Fruit fly (Drosophila melanogaster) whole organism, embryonic: ENCODE data around the gene CG2901.

Experiments used
- BEAF-32 ChIP-seq: fragments of 200-800 bp; sonication (Bioruptor generic); optimal IDR thresholded peaks from 3 replicates; lab custom pipeline; 2017; ENCODE audit warnings: missing biosample characterization, missing genetic modification characterization, mild to moderate bottlenecking, moderate library complexity, missing genetic modification reagents
- Bgb ChIP-seq: fragments of 200-800 bp; sonication (Bioruptor generic); IDR thresholded peaks from 2 replicates; pipeline ENCODE4 v1.3.6; 2022; ENCODE audit warnings: missing biosample characterization, missing genetic modification characterization; ENCODE audit not compliant: partially characterized antibody
- CG13287 ChIP-seq: fragments of 200-800 bp; sonication (Bioruptor generic); IDR thresholded peaks from 2 replicates; pipeline ENCODE4 v1.3.6; 2022; ENCODE audit warnings: missing biosample characterization, missing genetic modification characterization; ENCODE audit not compliant: partially characterized antibody
- CG14860 ChIP-seq: fragments of 200-800 bp; sonication (Bioruptor generic); IDR thresholded peaks from 3 replicates; pipeline ENCODE4 v1.3.6; 2022; ENCODE audit warnings: missing biosample characterization, missing genetic modification characterization; ENCODE audit not compliant: partially characterized antibody
- CG16813 ChIP-seq: fragments of 200-800 bp; sonication (Bioruptor generic); IDR thresholded peaks from 3 replicates; pipeline ENCODE4 v1.3.6; 2022; ENCODE audit warnings: missing biosample characterization, missing genetic modification characterization; ENCODE audit not compliant: partially characterized antibody
- CG2129 ChIP-seq: fragments of 200-800 bp; sonication (Bioruptor generic); IDR thresholded peaks from 2 replicates; pipeline ENCODE4 v1.3.6; 2022; ENCODE audit warnings: missing biosample characterization, missing genetic modification characterization; ENCODE audit not compliant: partially characterized antibody
- CG34224 ChIP-seq: fragments of 200-800 bp; sonication (Bioruptor generic); IDR thresholded peaks from 3 replicates; pipeline ENCODE4 v1.3.6; 2022; ENCODE audit warnings: missing biosample characterization, missing genetic modification characterization; ENCODE audit not compliant: partially characterized antibody
- CG6791 ChIP-seq: fragments of 200-800 bp; sonication (Bioruptor generic); IDR thresholded peaks from 3 replicates; pipeline ENCODE4 v1.3.6; 2022; ENCODE audit warnings: missing biosample characterization, missing genetic modification characterization; ENCODE audit not compliant: partially characterized antibody
- CG7963 ChIP-seq: fragments of 200-800 bp; sonication (Bioruptor generic); IDR thresholded peaks from 3 replicates; pipeline ENCODE4 v1.3.6; 2022; ENCODE audit warnings: missing biosample characterization, missing genetic modification characterization; ENCODE audit not compliant: partially characterized antibody
- Dll ChIP-seq: fragments of 200-800 bp; sonication (Bioruptor generic); IDR thresholded peaks from 4 replicates; pipeline ENCODE4 v1.3.6; 2022; ENCODE audit warnings: missing biosample characterization, missing genetic modification characterization; ENCODE audit not compliant: partially characterized antibody
- Doc3 ChIP-seq: fragments of 200-800 bp; sonication (Bioruptor generic); IDR thresholded peaks from 3 replicates; pipeline ENCODE4 v1.3.6; 2022; ENCODE audit warnings: missing biosample characterization, missing genetic modification characterization; ENCODE audit not compliant: partially characterized antibody
- Dp ChIP-seq: fragments of 200-800 bp; sonication (Bioruptor generic); optimal IDR thresholded peaks from 2 replicates; lab custom pipeline; 2018; ENCODE audit warnings: missing biosample characterization, mild to moderate bottlenecking, missing genetic modification characterization, moderate library complexity
- Dref ChIP-seq: fragments of 200-800 bp; sonication (Bioruptor generic); IDR thresholded peaks from 2 replicates; pipeline ENCODE4 v1.3.6; 2022; ENCODE audit warnings: missing biosample characterization, missing genetic modification characterization
- E2f2 ChIP-seq: fragments of 200-800 bp; sonication (Bioruptor generic); IDR thresholded peaks from 2 replicates; pipeline ENCODE4 v1.3.6; 2022; ENCODE audit warnings: missing biosample characterization, missing genetic modification characterization
- HLH4C ChIP-seq: fragments of 200-800 bp; sonication (Bioruptor generic); IDR thresholded peaks from 3 replicates; pipeline ENCODE4 v1.3.6; 2022; ENCODE audit warnings: missing biosample characterization, missing genetic modification characterization; ENCODE audit not compliant: partially characterized antibody
- MBD-R2 ChIP-seq: fragments of 200-800 bp; sonication (Bioruptor generic); IDR thresholded peaks from 2 replicates; pipeline ENCODE4 v1.3.6; 2022; ENCODE audit warnings: missing biosample characterization, missing genetic modification characterization
- Med ChIP-seq: fragments of 200-800 bp; sonication (Bioruptor generic); peaks from one replicate; lab custom pipeline; 2016; ENCODE audit warnings: missing biosample characterization, missing genetic modification characterization, mild to moderate bottlenecking, inconsistent platforms, moderate library complexity
- Opbp ChIP-seq: fragments of 200-800 bp; sonication (Bioruptor generic); IDR thresholded peaks from 3 replicates; pipeline ENCODE4 v1.3.6; 2022; ENCODE audit warnings: missing biosample characterization, missing genetic modification characterization; ENCODE audit not compliant: partially characterized antibody
- Scr ChIP-seq: fragments of 200-800 bp; sonication (Bioruptor generic); IDR thresholded peaks from 2 replicates; pipeline ENCODE4 v1.3.6; 2022; ENCODE audit warnings: missing biosample characterization, missing genetic modification characterization; ENCODE audit not compliant: partially characterized antibody
- Sry-δ ChIP-seq: fragments of 200-800 bp; sonication (Bioruptor generic); optimal IDR thresholded peaks from 2 replicates; lab custom pipeline; 2016; ENCODE audit warnings: missing biosample characterization, missing genetic modification characterization
- amos ChIP-seq: fragments of 200-800 bp; sonication (Bioruptor generic); IDR thresholded peaks from 2 replicates; pipeline ENCODE4 v1.3.6; 2022; ENCODE audit warnings: missing biosample characterization, missing genetic modification characterization; ENCODE audit not compliant: partially characterized antibody
- ato ChIP-seq: fragments of 200-800 bp; sonication (Bioruptor generic); IDR thresholded peaks from 2 replicates; pipeline ENCODE4 v1.3.6; 2022; ENCODE audit warnings: missing biosample characterization, missing genetic modification characterization; ENCODE audit not compliant: partially characterized antibody
- bbx ChIP-seq: fragments of 200-800 bp; sonication (Bioruptor generic); IDR thresholded peaks from 2 replicates; pipeline ENCODE4 v1.3.6; 2022; ENCODE audit warnings: missing biosample characterization, missing genetic modification characterization; ENCODE audit not compliant: partially characterized antibody
- chinmo ChIP-seq: fragments of 200-800 bp; sonication (Bioruptor generic); IDR thresholded peaks from 4 replicates; pipeline ENCODE4 v1.3.6; 2022; ENCODE audit warnings: missing biosample characterization, missing genetic modification characterization; ENCODE audit not compliant: partially characterized antibody
- gfzf ChIP-seq: fragments of 200-800 bp; sonication (Bioruptor generic); optimal IDR thresholded peaks from 2 replicates; lab custom pipeline; 2016; ENCODE audit warnings: missing biosample characterization, mild to moderate bottlenecking, missing genetic modification characterization, moderate library complexity
- hbn ChIP-seq: fragments of 200-800 bp; sonication (Bioruptor generic); IDR thresholded peaks from 2 replicates; pipeline ENCODE4 v1.3.6; 2022; ENCODE audit warnings: missing biosample characterization, missing genetic modification characterization; ENCODE audit not compliant: partially characterized antibody
- inv ChIP-seq: fragments of 200-800 bp; sonication (Bioruptor generic); IDR thresholded peaks from 2 replicates; pipeline ENCODE4 v1.3.6; 2022; ENCODE audit warnings: missing biosample characterization, missing genetic modification characterization; ENCODE audit not compliant: partially characterized antibody
- knrl ChIP-seq: fragments of 200-800 bp; sonication (Bioruptor generic); IDR thresholded peaks from 3 replicates; pipeline ENCODE4 v1.3.6; 2022; ENCODE audit warnings: missing biosample characterization, missing genetic modification characterization; ENCODE audit not compliant: partially characterized antibody
- mld ChIP-seq: fragments of 200-800 bp; sonication (Bioruptor generic); IDR thresholded peaks from 3 replicates; pipeline ENCODE4 v1.3.6; 2022; ENCODE audit warnings: missing biosample characterization, missing genetic modification characterization; ENCODE audit not compliant: partially characterized antibody
- nerfin-2 ChIP-seq: fragments of 200-800 bp; sonication (Bioruptor generic); IDR thresholded peaks from 2 replicates; pipeline ENCODE4 v1.3.6; 2022; ENCODE audit warnings: missing biosample characterization, missing genetic modification characterization; ENCODE audit not compliant: partially characterized antibody
- pzg ChIP-seq: fragments of 200-800 bp; sonication (Bioruptor generic); optimal IDR thresholded peaks from 3 replicates; lab custom pipeline; 2018; ENCODE audit warnings: missing biosample characterization, mild to moderate bottlenecking, missing genetic modification characterization, moderate library complexity
- sna ChIP-seq: fragments of 200-800 bp; sonication (Bioruptor generic); IDR thresholded peaks from 2 replicates; pipeline ENCODE4 v1.3.6; 2022; ENCODE audit warnings: missing biosample characterization, missing genetic modification characterization; ENCODE audit not compliant: partially characterized antibody
- tna ChIP-seq: fragments of 200-800 bp; sonication (Bioruptor generic); IDR thresholded peaks from 2 replicates; pipeline ENCODE4 v1.3.6; 2022; ENCODE audit warnings: missing biosample characterization, missing genetic modification characterization; ENCODE audit not compliant: partially characterized antibody
- unc-4 ChIP-seq: fragments of 200-800 bp; sonication (Bioruptor generic); IDR thresholded peaks from 2 replicates; pipeline ENCODE4 v1.3.6; 2022; ENCODE audit warnings: missing biosample characterization, missing genetic modification characterization; ENCODE audit not compliant: partially characterized antibody
- vnd ChIP-seq: fragments of 200-800 bp; sonication (Bioruptor generic); IDR thresholded peaks from 3 replicates; pipeline ENCODE4 v1.3.6; 2022; ENCODE audit warnings: missing biosample characterization, missing genetic modification characterization; ENCODE audit not compliant: partially characterized antibody
- zen2 ChIP-seq: fragments of 200-800 bp; sonication (Bioruptor generic); IDR thresholded peaks from 3 replicates; pipeline ENCODE4 v1.3.6; 2022; ENCODE audit warnings: missing biosample characterization, missing genetic modification characterization; ENCODE audit not compliant: partially characterized antibody

The CG2901 gene

DNA sequence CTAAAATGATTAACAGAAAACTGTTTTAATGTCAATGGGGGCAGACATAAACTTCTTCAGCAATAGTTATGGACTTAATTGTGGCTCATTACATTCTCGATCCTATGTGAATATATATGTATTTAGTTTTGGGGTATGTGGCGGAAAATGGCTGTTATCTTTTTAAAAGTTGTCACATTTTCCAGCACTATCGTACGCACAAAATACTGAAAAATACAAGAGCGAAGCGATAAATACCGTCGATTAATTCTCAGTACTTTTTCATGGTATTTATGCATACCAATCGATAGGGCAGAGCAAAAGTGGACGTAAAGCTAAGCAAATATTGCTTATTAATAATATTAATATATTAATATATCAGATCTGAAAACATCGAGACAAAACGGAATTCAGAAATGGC lies 38.2 kb upstream of the CG2901 start, which contains the start of gene HIP-R:
Gene HIP-R (plus strand): TSS at position 201 of the 400 bp plus-strand sequence.
- TF ChIP-seq HLH4C (GFP tag; lab: Robert Waterston, UW) (peak; percentile 67), gfzf (GFP tag; lab: Kevin White, UChicago) (peak; percentile 16), BEAF-32 (GFP tag; lab: Kevin White, UChicago) (peak; percentile 43), Scr (GFP tag; lab: Robert Waterston, UW) (peak; percentile 71), Bgb (peak; percentile 77), vnd (peak; percentile 47; the same call in 1 of the 3 replicates), MBD-R2 (GFP tag; lab: Robert Waterston, UW) (peak; percentile 45; the same call in 1 of the 2 replicates), CG14860 (GFP tag; lab: Robert Waterston, UW) (peak; percentile 57; the same call in 2 of the 3 replicates), Med (peak; percentile 18), pzg (GFP tag; lab: Kevin White, UChicago) (peak; percentile 6), unc-4 (GFP tag; lab: Robert Waterston, UW) (peak; percentile 72), CG2129 (GFP tag; lab: Robert Waterston, UW) (peak; percentile 37; the same call in 1 of the 2 replicates), knrl (peak; percentile 63; the same call in 2 of the 3 replicates), chinmo (GFP tag; lab: Robert Waterston, UW) (0 out of 4 replicates have a peak, but pooled peaks have one; percentile 41), sna (GFP tag; lab: Robert Waterston, UW) (peak; percentile 29; the same call in 1 of the 2 replicates), bbx (peak; percentile 73), CG13287 (peak; percentile 78), E2f2 (GFP tag; lab: Robert Waterston, UW) (peak; percentile 72), tna (GFP tag; lab: Robert Waterston, UW) (peak; percentile 17), CG6791 (GFP tag; lab: Robert Waterston, UW) (peak; percentile 67), amos (GFP tag; lab: Robert Waterston, UW) (peak; percentile 73; the same call in 1 of the 2 replicates), Dp (GFP tag; lab: Kevin White, UChicago) (peak; percentile 18), CG16813 (GFP tag; lab: Robert Waterston, UW) (peak; percentile 68), Dref (GFP tag; lab: Robert Waterston, UW) (peak; percentile 64), nerfin-2 (peak; percentile 34), Opbp (GFP tag; lab: Robert Waterston, UW) (peak; percentile 80; the same call in 2 of the 3 replicates), Doc3 (peak; percentile 53), zen2 (peak; percentile 38; the same call in 2 of the 3 replicates), mld (0 out of 3 replicates have a peak, but pooled peaks have one; percentile 7), CG34224 (peak; percentile 71), hbn (GFP tag; lab: Robert Waterston, UW) (peak; percentile 62), CG7963 (GFP tag; lab: Robert Waterston, UW) (peak; percentile 46; the same call in 1 of the 3 replicates), inv (GFP tag; lab: Robert Waterston, UW) (peak; percentile 57; the same call in 1 of the 2 replicates), Sry-δ (GFP tag; lab: Kevin White, UChicago) (peak; percentile 3), Dll (GFP tag; lab: Robert Waterston, UW) (peak; percentile 76), ato (GFP tag; lab: Robert Waterston, UW) (peak; percentile 27; the same call in 1 of the 2 replicates)
- TF ChIP-seq, all 482 proteins: peak for 36; not testable (repeated sequence) for 446
